Worm (Caenorhabditis elegans) whole organism, mixed stage, embryonic: ENCODE measurements around the gene B0244.5.

Experiments used
- cnd-1 ChIP-seq: fragments of 200-800 bp; sonication (Bioruptor generic); optimal IDR thresholded peaks from 2 replicates; lab custom pipeline; 2018; ENCODE audit warnings: mild to moderate bottlenecking, missing genetic modification characterization, missing compliant biosample characterization
- elt-1 ChIP-seq: sonication (generic microtip); optimal IDR thresholded peaks from 2 replicates; lab custom pipeline; 2017; ENCODE audit warnings: missing genetic modification characterization, mild to moderate bottlenecking, missing compliant biosample characterization, antibody characterized with exemption, moderate library complexity, borderline replicate concordance; ENCODE audit not compliant: insufficient read depth
- lin-13 ChIP-seq: fragments of 150-350 bp; optimal IDR thresholded peaks from 2 replicates; lab custom pipeline; 2014; ENCODE audit warnings: missing biosample characterization, missing genetic modification characterization
- mab-5 ChIP-seq: fragments of 150-350 bp; optimal IDR thresholded peaks from 2 replicates; lab custom pipeline; 2014; ENCODE audit warnings: missing biosample characterization, missing genetic modification characterization
- mep-1 ChIP-seq: fragments of 150-350 bp; optimal IDR thresholded peaks from 2 replicates; lab custom pipeline; 2017; ENCODE audit warnings: missing biosample characterization, missing genetic modification reagents, missing genetic modification characterization, inconsistent platforms
- nhr-28 ChIP-seq: fragments of 150-350 bp; optimal IDR thresholded peaks from 2 replicates; lab custom pipeline; 2014; ENCODE audit warnings: missing biosample characterization, missing genetic modification characterization
- unc-120 ChIP-seq: sonication (generic microtip); optimal IDR thresholded peaks from 2 replicates; lab custom pipeline; 2017; ENCODE audit warnings: missing genetic modification characterization, missing compliant biosample characterization; ENCODE audit not compliant: poor library complexity, severe bottlenecking
- unc-39 ChIP-seq: fragments of 150-350 bp; optimal IDR thresholded peaks from 2 replicates; lab custom pipeline; 2014; ENCODE audit warnings: missing biosample characterization, missing genetic modification characterization
- unc-62 ChIP-seq: fragments of 150-350 bp; optimal IDR thresholded peaks from 2 replicates; lab custom pipeline; 2014; ENCODE audit warnings: missing biosample characterization, missing genetic modification reagents, missing genetic modification characterization
- ztf-11 ChIP-seq: fragments of 150-350 bp; optimal IDR thresholded peaks from 2 replicates; lab custom pipeline; 2014; ENCODE audit warnings: missing biosample characterization, missing genetic modification characterization

DNA sequence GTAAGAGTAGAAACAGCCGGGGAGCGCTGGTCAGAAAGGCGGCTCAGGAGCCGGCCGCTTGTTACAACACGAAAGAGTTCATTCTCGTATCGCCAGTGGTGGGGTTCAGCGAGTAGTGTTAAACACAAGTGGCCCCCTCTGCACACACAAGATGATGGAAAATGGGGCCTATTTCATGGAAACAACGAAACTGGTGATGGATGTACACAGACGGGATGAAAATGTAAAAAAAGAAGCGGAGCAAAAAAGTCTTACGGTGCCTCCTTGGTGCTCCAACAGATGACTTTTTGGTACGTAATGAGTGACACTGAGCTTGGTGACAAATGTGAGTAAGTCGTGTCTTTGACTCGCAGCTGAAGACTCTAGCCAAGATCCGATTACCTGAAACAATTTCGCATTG is 36.7 kb upstream of the B0244.5 start:
- TF ChIP-seq mep-1 (tag; lab: Kevin White, UChicago) (no peak), unc-120 (tag; lab: Kevin White, UChicago) (peak; percentile 31), unc-62 (GFP tag; lab: Kevin White, UChicago) (no peak), lin-13 (no peak), elt-1 (tag; lab: Kevin White, UChicago) (no peak), nhr-28 (tag; lab: Kevin White, UChicago) (no peak), ztf-11 (tag; lab: Kevin White, UChicago) (no peak), unc-39 (tag; lab: Kevin White, UChicago) (no peak), cnd-1 (tag; lab: Kevin White, UChicago) (no peak), mab-5 (tag; lab: Kevin White, UChicago) (no peak)
